Worm (Caenorhabditis elegans): Measurements from ENCODE around the gene kup-1.

The kup-1 gene

DNA sequence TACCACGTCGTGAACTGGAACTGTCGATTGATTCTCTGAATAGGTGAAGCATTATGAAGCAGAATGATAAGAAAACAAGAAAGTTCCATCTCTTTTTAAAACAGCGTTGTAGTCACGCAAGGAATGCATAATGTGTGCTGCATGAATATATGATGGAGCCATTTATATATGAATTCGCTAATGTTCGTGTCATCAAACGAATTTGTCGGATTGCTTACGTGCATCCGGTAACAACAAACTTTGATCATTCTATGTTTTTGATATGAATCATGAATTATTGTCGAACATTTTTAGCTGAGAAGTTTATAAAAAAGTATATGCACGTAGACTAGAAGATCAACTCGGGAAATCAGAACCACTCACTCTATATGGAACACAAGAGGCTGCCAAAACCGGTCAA is 43.3 kb downstream of the kup-1 start:
- no peak for TF ChIP-seq K09A11.1 (tag; optimal IDR thresholded peaks at IDR 0.05; ENCODE audit: insufficient read depth)
- no peak for TF ChIP-seq syd-9 (tag; optimal IDR thresholded peaks at IDR 0.05)
- TF ChIP-seq nhr-11 (tag; optimal IDR thresholded peaks at IDR 0.05) = no peak
- no peak for TF ChIP-seq tbx-2 (tag; optimal IDR thresholded peaks at IDR 0.05)
- no peak for TF ChIP-seq fkh-6 (tag; optimal IDR thresholded peaks at IDR 0.05)
- TF ChIP-seq K02D7.2 (tag; optimal IDR thresholded peaks at IDR 0.05) = no peak

DNA sequence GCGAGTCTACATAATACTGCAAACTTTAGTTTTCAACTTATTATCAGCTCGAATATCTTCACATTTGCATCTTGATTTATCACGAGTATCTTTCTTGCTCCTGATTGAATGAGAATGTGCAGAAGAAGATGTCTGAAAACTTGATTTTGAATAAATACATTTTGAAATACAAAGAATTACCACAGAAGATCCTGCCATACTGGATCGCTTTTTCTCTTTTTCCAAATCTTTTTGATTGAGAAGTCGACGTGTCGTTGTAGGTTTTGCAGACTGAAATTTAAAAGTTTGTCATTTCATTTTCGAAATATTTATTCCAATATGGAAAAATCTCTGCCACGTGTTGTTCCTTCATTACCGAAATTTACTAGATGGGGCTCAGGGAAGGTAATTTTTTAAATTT is 44.8 kb downstream of the kup-1 start, which contains the start of gene C52E4.12:
Gene C52E4.12 (plus strand): TSS at position 301 of the 400 bp plus-strand sequence.
- TF ChIP-seq C38D4.7 (GFP tag; optimal IDR thresholded peaks at IDR 0.05) (no peak), ets-4 (tag; optimal IDR thresholded peaks at IDR 0.05) (no peak), ahr-1 (tag; optimal IDR thresholded peaks at IDR 0.05) (no peak), ceh-18 (tag; optimal IDR thresholded peaks at IDR 0.05) (no peak), ceh-45 (GFP tag; IDR thresholded peaks at IDR 0.05) (no peak), ceh-2 (tag; optimal IDR thresholded peaks at IDR 0.05) (no peak), syd-9 (tag; optimal IDR thresholded peaks at IDR 0.05) (no peak), hlh-15 (tag; optimal IDR thresholded peaks at IDR 0.05) (no peak), madf-2 (tag; optimal IDR thresholded peaks at IDR 0.05) (no peak), ceh-14 (tag; optimal IDR thresholded peaks at IDR 0.05) (no peak), hlh-30 (tag; optimal IDR thresholded peaks at IDR 0.05; ENCODE audit: insufficient read depth) (no peak), ceh-48 (tag; optimal IDR thresholded peaks at IDR 0.05) (no peak), lim-6 (tag; optimal IDR thresholded peaks at IDR 0.05) (no peak), tbx-2 (tag; optimal IDR thresholded peaks at IDR 0.05) (no peak), sdc-2 (tag; optimal IDR thresholded peaks at IDR 0.05) (no peak), pax-1 (tag; optimal IDR thresholded peaks at IDR 0.05) (no peak), unc-86 (tag; optimal IDR thresholded peaks at IDR 0.05) (no peak), ceh-34 (tag; optimal IDR thresholded peaks at IDR 0.05) (no peak), elt-2 (tag; optimal IDR thresholded peaks at IDR 0.05) (no peak), odd-2 (tag; optimal IDR thresholded peaks at IDR 0.05) (no peak)

DNA sequence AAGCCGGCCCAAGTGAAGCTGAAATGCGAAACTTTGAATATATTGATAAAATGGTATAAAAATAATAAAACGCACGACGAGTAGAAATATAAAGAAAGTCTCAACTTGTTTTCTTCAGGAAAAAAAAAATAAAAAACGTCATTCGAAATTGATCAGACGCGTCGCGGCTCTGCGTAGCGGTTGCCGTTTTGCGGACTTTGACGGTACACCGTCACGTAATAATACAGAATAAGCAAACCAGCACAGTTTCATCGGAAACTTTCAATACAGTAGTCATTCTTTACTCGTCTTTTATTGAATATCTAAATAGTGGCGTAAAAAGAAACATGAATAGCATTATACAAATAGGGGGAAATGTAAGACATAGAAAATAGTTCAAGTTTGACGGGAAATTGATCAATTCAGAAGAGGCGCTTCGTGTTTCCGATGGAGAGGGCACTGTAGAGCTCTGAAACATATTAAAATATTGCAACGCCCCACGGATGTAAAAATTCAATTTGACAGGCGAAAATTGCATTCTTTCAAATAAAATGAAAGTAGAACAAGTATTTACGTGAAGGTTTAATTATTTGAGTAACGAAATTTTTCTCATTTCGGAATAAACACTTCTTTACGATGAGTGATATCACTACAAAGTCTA is 46.8 kb downstream of the kup-1 start, which contains the start of the genes cyl-1 and C52E4.7:
Gene cyl-1 (minus strand): TSS at position 18 of the 640 bp plus-strand sequence.
Gene C52E4.7 (plus strand): TSS at position 590 of the 640 bp plus-strand sequence.
- TF ChIP-seq ceh-34 (tag; optimal IDR thresholded peaks at IDR 0.05) (peak; percentile 9), fkh-10 (GFP tag; optimal IDR thresholded peaks at IDR 0.05) (no peak), unc-86 (tag; optimal IDR thresholded peaks at IDR 0.05) (no peak), fax-1 (tag; optimal IDR thresholded peaks at IDR 0.05) (no peak), che-1 (tag; optimal IDR thresholded peaks at IDR 0.05) (no peak), nfya-1 (tag; optimal IDR thresholded peaks at IDR 0.05) (peak; percentile 32), hlh-13 (GFP tag; optimal IDR thresholded peaks at IDR 0.05) (no peak), ceh-31 (tag; optimal IDR thresholded peaks at IDR 0.05) (peak; percentile 5), ceh-30 (tag; optimal IDR thresholded peaks at IDR 0.05) (no peak), pqm-1 (tag; optimal IDR thresholded peaks at IDR 0.05) (no peak), ama-1 (optimal IDR thresholded peaks at IDR 0.05) (no peak), hlh-15 (tag; optimal IDR thresholded peaks at IDR 0.05) (no peak), syd-9 (tag; optimal IDR thresholded peaks at IDR 0.05) (no peak), tbx-2 (tag; optimal IDR thresholded peaks at IDR 0.05) (peak; percentile 17), ceh-14 (tag; optimal IDR thresholded peaks at IDR 0.05) (no peak), odd-2 (tag; optimal IDR thresholded peaks at IDR 0.05) (no peak), pat-9 (tag; optimal IDR thresholded peaks at IDR 0.05) (no peak), sdc-2 (tag; optimal IDR thresholded peaks at IDR 0.05) (peak; percentile 1), pha-4 (tag; optimal IDR thresholded peaks at IDR 0.05) (no peak)

DNA sequence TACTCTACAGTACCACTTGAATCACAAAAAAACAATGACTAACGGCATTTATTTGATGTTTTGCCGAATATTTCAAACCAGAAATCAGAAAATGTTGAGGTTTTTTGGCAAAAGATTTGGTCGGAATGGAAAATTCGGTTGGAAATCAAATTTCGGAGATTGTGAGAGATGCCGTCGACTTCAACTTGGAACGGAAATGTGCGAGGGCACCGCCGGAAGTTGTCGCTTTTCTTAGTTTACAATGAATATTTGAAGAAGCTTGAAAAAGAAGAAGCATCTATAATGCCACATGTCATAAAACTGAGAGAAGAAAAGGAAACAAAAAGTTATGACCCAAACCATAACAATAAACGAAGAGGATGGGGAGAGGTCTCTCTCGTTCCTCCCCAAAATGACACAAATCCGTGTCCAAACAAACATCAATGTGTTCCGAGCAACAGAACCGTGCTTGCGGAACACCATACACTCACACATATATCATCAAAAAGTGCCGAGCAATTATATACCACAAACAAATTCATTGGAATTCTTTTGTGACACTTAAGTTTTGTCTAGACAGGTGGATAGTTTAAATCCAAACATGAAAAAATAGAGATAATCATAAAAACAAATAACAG is 50.1 kb downstream of the kup-1 start:
- TF ChIP-seq unc-42 (tag; optimal IDR thresholded peaks at IDR 0.05) (peak; percentile 55), unc-86 (tag; optimal IDR thresholded peaks at IDR 0.05) (no peak)

Measured in whole organism, late embryonic.